Fruit fly (Drosophila melanogaster) whole organism, adult: ENCODE results near the gene CG7631.

ENCODE experiments used
- CG11617 ChIP-seq: fragments of 200-800 bp; sonication (Bioruptor generic); optimal IDR thresholded peaks from 2 replicates; lab custom pipeline; 2017; ENCODE audit warnings: mild to moderate bottlenecking, missing biosample characterization, missing genetic modification reagents, missing genetic modification characterization
- CG33017 ChIP-seq: fragments of 200-800 bp; sonication (Bioruptor generic); optimal IDR thresholded peaks from 2 replicates; lab custom pipeline; 2018; ENCODE audit warnings: missing biosample characterization, mild to moderate bottlenecking, missing genetic modification characterization, moderate library complexity
- CG7045 ChIP-seq: fragments of 200-800 bp; sonication (Bioruptor generic); optimal IDR thresholded peaks from 2 replicates; lab custom pipeline; 2017; ENCODE audit warnings: missing biosample characterization, mild to moderate bottlenecking, missing genetic modification characterization
- Hr96 ChIP-seq: fragments of 200-800 bp; sonication (Bioruptor generic); optimal IDR thresholded peaks from 2 replicates; lab custom pipeline; 2016; ENCODE audit warnings: missing biosample characterization, missing genetic modification characterization
- Mnt ChIP-seq: fragments of 200-800 bp; sonication (Bioruptor generic); optimal IDR thresholded peaks from 2 replicates; lab custom pipeline; 2016; ENCODE audit warnings: missing biosample characterization, mild to moderate bottlenecking, missing genetic modification characterization
- cnc ChIP-seq, 2 experiments: fragments of >200 bp; optimal IDR thresholded peaks; 2 replicates each; lab custom pipeline; 2017
- kay ChIP-seq: fragments of 200-800 bp; sonication (Bioruptor generic); peaks from one replicate; lab custom pipeline; 2016; ENCODE audit warnings: missing biosample characterization, missing genetic modification characterization, borderline replicate concordance
- ovo ChIP-seq: fragments of 200-800 bp; sonication (Bioruptor generic); optimal IDR thresholded peaks from 2 replicates; lab custom pipeline; 2016; ENCODE audit warnings: missing biosample characterization, missing genetic modification characterization
- tj ChIP-seq: fragments of 200-800 bp; sonication (Bioruptor generic); optimal IDR thresholded peaks from 3 replicates; lab custom pipeline; 2017; ENCODE audit warnings: missing biosample characterization, mild to moderate bottlenecking, missing genetic modification characterization, moderate library complexity

dm6 chr2L:15613285-15613912, 15.1 kb upstream of the CG7631 start, which contains the start of gene Semp1:
- TF ChIP-seq tj (GFP tag; lab: Kevin White, UChicago) (no peak), ovo (GFP tag; lab: Kevin White, UChicago) (no peak), Mnt (GFP tag; lab: Kevin White, UChicago) (no peak), Hr96 (GFP tag; lab: Kevin White, UChicago) (no peak), CG7045 (no peak), kay (no peak), cnc (optimal IDR thresholded peaks at IDR 0.05; lab: Kevin White, UChicago) (no peak), CG33017 (tag; lab: Kevin White, UChicago) (no peak), CG11617 (GFP tag; lab: Kevin White, UChicago) (no peak)
